Worm (Caenorhabditis elegans) whole organism, mixed stage, embryonic: ENCODE measurements around the gene Y7A5A.7.

ENCODE experiments used
- M03D4.4 ChIP-seq: sonication (generic microtip); optimal IDR thresholded peaks from 2 replicates; lab custom pipeline; 2017; ENCODE audit warnings: mild to moderate bottlenecking, missing genetic modification characterization, missing compliant biosample characterization
- bed-3 ChIP-seq: fragments of 200-800 bp; sonication (Bioruptor generic); optimal IDR thresholded peaks from 3 replicates; lab custom pipeline; 2018; ENCODE audit warnings: mild to moderate bottlenecking, missing genetic modification characterization, moderate library complexity, missing compliant biosample characterization
- blmp-1 ChIP-seq: fragments of 150-350 bp; optimal IDR thresholded peaks from 2 replicates; lab custom pipeline; 2014; ENCODE audit warnings: missing biosample characterization, missing genetic modification characterization
- ceh-43 ChIP-seq: fragments of 200-800 bp; sonication (Bioruptor generic); optimal IDR thresholded peaks from 2 replicates; lab custom pipeline; 2018; ENCODE audit warnings: mild to moderate bottlenecking, missing genetic modification characterization, moderate library complexity, missing compliant biosample characterization
- ceh-83 ChIP-seq: fragments of 200-800 bp; sonication (Bioruptor generic); optimal IDR thresholded peaks from 2 replicates; lab custom pipeline; 2018; ENCODE audit warnings: mild to moderate bottlenecking, missing genetic modification characterization, missing compliant biosample characterization
- cnd-1 ChIP-seq: fragments of 200-800 bp; sonication (Bioruptor generic); optimal IDR thresholded peaks from 2 replicates; lab custom pipeline; 2018; ENCODE audit warnings: mild to moderate bottlenecking, missing genetic modification characterization, missing compliant biosample characterization
- drap-1 ChIP-seq: fragments of 200-800 bp; sonication (Bioruptor generic); optimal IDR thresholded peaks from 3 replicates; lab custom pipeline; 2018; ENCODE audit warnings: mild to moderate bottlenecking, missing genetic modification characterization, missing compliant biosample characterization
- elt-1 ChIP-seq: sonication (generic microtip); optimal IDR thresholded peaks from 2 replicates; lab custom pipeline; 2017; ENCODE audit warnings: missing genetic modification characterization, mild to moderate bottlenecking, missing compliant biosample characterization, antibody characterized with exemption, moderate library complexity, borderline replicate concordance; ENCODE audit not compliant: insufficient read depth
- flh-1 ChIP-seq: fragments of 200-800 bp; sonication (Bioruptor generic); optimal IDR thresholded peaks from 2 replicates; lab custom pipeline; 2018; ENCODE audit warnings: mild to moderate bottlenecking, missing genetic modification characterization, moderate library complexity, missing compliant biosample characterization
- ham-2 ChIP-seq: fragments of 200-800 bp; sonication (Bioruptor generic); optimal IDR thresholded peaks from 2 replicates; lab custom pipeline; 2018; ENCODE audit warnings: mild to moderate bottlenecking, missing genetic modification characterization, missing compliant biosample characterization
- hlh-1 ChIP-seq: fragments of 150-350 bp; optimal IDR thresholded peaks from 2 replicates; lab custom pipeline; 2014; ENCODE audit warnings: missing biosample characterization, missing genetic modification reagents, missing genetic modification characterization
- lin-13 ChIP-seq: fragments of 150-350 bp; optimal IDR thresholded peaks from 2 replicates; lab custom pipeline; 2014; ENCODE audit warnings: missing biosample characterization, missing genetic modification characterization
- lin-32 ChIP-seq: fragments of 200-800 bp; sonication (Bioruptor generic); optimal IDR thresholded peaks from 2 replicates; lab custom pipeline; 2018; ENCODE audit warnings: mild to moderate bottlenecking, missing genetic modification characterization, missing compliant biosample characterization
- lsy-2 ChIP-seq: fragments of 150-350 bp; optimal IDR thresholded peaks from 2 replicates; lab custom pipeline; 2014; ENCODE audit warnings: missing biosample characterization, missing genetic modification characterization
- mab-5 ChIP-seq: fragments of 150-350 bp; optimal IDR thresholded peaks from 2 replicates; lab custom pipeline; 2014; ENCODE audit warnings: missing biosample characterization, missing genetic modification characterization
- mep-1 ChIP-seq: fragments of 150-350 bp; optimal IDR thresholded peaks from 2 replicates; lab custom pipeline; 2017; ENCODE audit warnings: missing biosample characterization, missing genetic modification reagents, missing genetic modification characterization, inconsistent platforms
- mls-2 ChIP-seq: sonication (generic microtip); optimal IDR thresholded peaks from 2 replicates; lab custom pipeline; 2016; ENCODE audit warnings: mild to moderate bottlenecking, missing genetic modification characterization, moderate library complexity, missing compliant biosample characterization
- nhr-12 ChIP-seq: fragments of 150-350 bp; optimal IDR thresholded peaks from 2 replicates; lab custom pipeline; 2014; ENCODE audit warnings: missing biosample characterization, missing genetic modification characterization
- nhr-2 ChIP-seq: fragments of 150-350 bp; optimal IDR thresholded peaks from 2 replicates; lab custom pipeline; 2014; ENCODE audit warnings: missing biosample characterization, missing genetic modification characterization
- nhr-237 ChIP-seq: fragments of 150-350 bp; optimal IDR thresholded peaks from 2 replicates; lab custom pipeline; 2014; ENCODE audit warnings: missing biosample characterization, missing genetic modification characterization
- nhr-28 ChIP-seq: fragments of 150-350 bp; optimal IDR thresholded peaks from 2 replicates; lab custom pipeline; 2014; ENCODE audit warnings: missing biosample characterization, missing genetic modification characterization
- nhr-76 ChIP-seq: sonication (generic microtip); optimal IDR thresholded peaks from 2 replicates; lab custom pipeline; 2017; ENCODE audit warnings: missing biosample characterization, missing genetic modification characterization
- pha-4 ChIP-seq: fragments of 150-350 bp; optimal IDR thresholded peaks from 2 replicates; lab custom pipeline; 2018; ENCODE audit warnings: missing biosample characterization, missing genetic modification reagents, missing genetic modification characterization
- snpc-4 ChIP-seq: fragments of 150-350 bp; optimal IDR thresholded peaks from 2 replicates; lab custom pipeline; 2014; ENCODE audit warnings: missing biosample characterization, missing genetic modification characterization
- sptf-1 ChIP-seq: sonication (generic microtip); optimal IDR thresholded peaks from 2 replicates; lab custom pipeline; 2017; ENCODE audit warnings: mild to moderate bottlenecking, missing genetic modification characterization, moderate library complexity, missing compliant biosample characterization
- tbx-8 ChIP-seq: fragments of 200-800 bp; sonication (Bioruptor generic); optimal IDR thresholded peaks from 2 replicates; lab custom pipeline; 2018; ENCODE audit warnings: mild to moderate bottlenecking, missing genetic modification characterization, moderate library complexity, missing compliant biosample characterization
- unc-120 ChIP-seq: sonication (generic microtip); optimal IDR thresholded peaks from 2 replicates; lab custom pipeline; 2017; ENCODE audit warnings: missing genetic modification characterization, missing compliant biosample characterization; ENCODE audit not compliant: poor library complexity, severe bottlenecking
- unc-39 ChIP-seq: fragments of 150-350 bp; optimal IDR thresholded peaks from 2 replicates; lab custom pipeline; 2014; ENCODE audit warnings: missing biosample characterization, missing genetic modification characterization
- unc-62 ChIP-seq: fragments of 150-350 bp; optimal IDR thresholded peaks from 2 replicates; lab custom pipeline; 2014; ENCODE audit warnings: missing biosample characterization, missing genetic modification reagents, missing genetic modification characterization
- zip-8 ChIP-seq: fragments of 150-350 bp; optimal IDR thresholded peaks from 2 replicates; lab custom pipeline; 2014; ENCODE audit warnings: missing biosample characterization, missing genetic modification characterization

Gene Y7A5A.7

DNA sequence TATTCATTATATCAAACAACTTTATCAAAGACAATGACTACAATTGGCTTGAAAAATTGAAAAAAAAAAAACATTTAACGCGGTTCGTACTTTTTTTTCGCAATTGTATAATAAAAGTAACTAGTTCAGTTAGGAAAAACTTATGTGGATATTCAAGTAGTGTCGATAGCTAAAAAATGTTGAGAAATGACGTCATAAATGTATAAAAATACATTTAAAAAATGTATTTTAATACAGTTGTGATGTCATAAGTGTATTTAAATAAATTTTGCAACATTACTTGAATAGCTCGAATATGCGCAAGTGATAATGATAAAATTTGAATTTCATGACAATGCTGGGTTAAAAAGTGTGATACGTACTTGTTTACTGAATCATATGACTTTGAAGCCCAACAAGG is 27.6 kb upstream of the Y7A5A.7 start:
- TF ChIP-seq nhr-2 (tag; lab: Kevin White, UChicago): no peak
- TF ChIP-seq zip-8 (tag; lab: Kevin White, UChicago): peak; percentile 93

DNA sequence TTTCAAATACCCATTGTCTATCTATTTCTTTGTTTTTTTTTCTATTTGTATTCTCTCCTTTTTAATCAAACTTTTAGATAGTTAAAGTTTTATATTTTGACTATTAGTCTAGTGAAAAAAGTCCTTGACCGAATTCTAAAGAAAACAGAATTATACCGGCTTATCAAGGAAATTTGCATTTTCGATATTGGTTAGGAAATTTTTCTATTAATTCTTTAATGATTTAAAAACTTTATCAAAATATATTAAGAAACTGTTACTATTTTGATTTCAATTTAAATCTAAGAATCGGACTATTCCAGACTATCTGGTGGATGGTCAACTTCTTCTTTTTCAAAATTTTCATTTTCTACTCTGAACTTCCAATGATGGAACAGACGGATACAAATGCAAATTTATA is 24.1 kb upstream of the Y7A5A.7 start, which contains the start of gene Y7A5A.20:
Gene Y7A5A.20 (plus strand): TSS at position 301 of the 400 bp plus-strand sequence.
- TF ChIP-seq nhr-237 (tag; lab: Kevin White, UChicago) (no peak), bed-3 (no peak), unc-120 (no peak), unc-39 (tag; lab: Kevin White, UChicago) (no peak), unc-62 (GFP tag; lab: Kevin White, UChicago) (no peak), sptf-1 (tag; lab: Kevin White, UChicago) (no peak), mls-2 (tag; lab: Kevin White, UChicago) (no peak), lsy-2 (no peak), mep-1 (tag; lab: Kevin White, UChicago) (no peak), lin-32 (GFP tag; lab: Kevin White, UChicago) (no peak), nhr-12 (tag; lab: Kevin White, UChicago) (no peak), zip-8 (tag; lab: Kevin White, UChicago) (no peak), cnd-1 (tag; lab: Kevin White, UChicago) (no peak), snpc-4 (tag; lab: Kevin White, UChicago) (no peak), nhr-76 (no peak), blmp-1 (tag; lab: Kevin White, UChicago) (no peak), nhr-28 (no peak)

DNA sequence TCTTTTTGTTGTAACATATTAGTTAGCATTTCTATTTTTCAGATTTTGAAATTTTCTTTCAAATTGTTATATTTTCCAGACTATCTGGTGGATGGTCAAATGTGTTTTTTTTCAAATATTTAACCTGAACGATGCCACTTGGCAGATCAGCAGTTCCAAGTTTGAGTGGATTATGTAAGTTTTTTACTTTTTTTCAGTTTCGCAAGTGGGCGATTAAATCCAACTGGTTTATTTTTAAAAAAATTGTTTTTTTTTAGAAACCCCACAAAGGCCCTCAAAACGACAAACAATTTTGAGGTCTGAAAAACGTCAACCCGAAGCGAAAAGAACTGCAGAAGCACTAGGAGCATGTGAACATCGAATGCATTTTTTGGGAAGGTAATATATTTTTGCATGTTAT is 22.9 kb upstream of the Y7A5A.7 start, which contains the start of gene Y7A5A.9:
Gene Y7A5A.9 (plus strand): TSS at position 301 of the 400 bp plus-strand sequence.
- TF ChIP-seq zip-8 (tag; lab: Kevin White, UChicago) (no peak), lsy-2 (no peak), unc-39 (tag; lab: Kevin White, UChicago) (no peak), nhr-2 (tag; lab: Kevin White, UChicago) (no peak), drap-1 (no peak), unc-62 (GFP tag; lab: Kevin White, UChicago) (no peak), mab-5 (tag; lab: Kevin White, UChicago) (no peak)

DNA sequence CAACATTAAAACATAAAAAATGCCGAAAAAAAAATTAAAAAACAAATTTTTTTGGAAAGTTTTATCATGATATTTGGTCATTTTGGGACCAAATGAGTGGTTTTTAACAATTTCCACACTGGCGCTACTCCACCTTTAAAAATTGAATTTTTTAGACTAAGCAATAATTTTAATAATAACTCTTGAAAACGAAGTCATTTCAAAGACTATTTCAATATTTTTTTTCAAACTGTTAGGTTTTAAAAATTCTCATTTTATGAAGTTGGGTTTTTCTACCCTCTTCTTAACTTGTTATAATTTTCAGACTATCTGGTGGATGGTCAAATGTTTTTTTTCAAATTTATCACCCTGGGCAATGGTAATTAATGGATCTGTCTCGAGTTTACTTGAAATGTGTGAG is 18.2 kb upstream of the Y7A5A.7 start, which contains the start of gene Y7A5A.8:
Gene Y7A5A.8 (plus strand): TSS at position 301 of the 400 bp plus-strand sequence.
- TF ChIP-seq hlh-1 (no peak), tbx-8 (GFP tag; lab: Kevin White, UChicago) (no peak), unc-39 (tag; lab: Kevin White, UChicago) (no peak), lin-13 (tag; lab: Kevin White, UChicago) (no peak), drap-1 (no peak), nhr-28 (no peak), ham-2 (no peak), ceh-83 (GFP tag; lab: Kevin White, UChicago) (no peak), mep-1 (tag; lab: Kevin White, UChicago) (no peak), bed-3 (no peak), mls-2 (tag; lab: Kevin White, UChicago) (no peak), unc-120 (no peak), M03D4.4 (no peak), pha-4 (tag; lab: Kevin White, UChicago) (no peak)

DNA sequence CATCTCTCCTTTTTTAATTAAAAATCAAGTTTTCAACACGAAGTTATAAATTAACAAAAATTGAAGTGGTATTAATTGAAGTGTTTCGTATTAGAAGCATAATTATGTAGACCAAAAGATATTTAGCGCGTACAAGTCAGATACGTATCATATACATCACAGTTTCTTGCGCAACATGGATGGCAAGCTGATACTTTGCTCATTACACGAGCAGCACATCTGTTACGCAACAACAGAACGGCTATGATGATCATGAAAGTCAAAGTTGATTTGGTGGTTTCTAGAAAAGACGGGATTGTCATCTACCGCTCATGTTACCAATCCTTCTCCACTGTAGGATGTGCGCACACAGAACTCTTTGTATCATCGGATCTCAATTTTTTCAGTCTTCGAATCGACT is 10.6 kb upstream of the Y7A5A.7 start:
- TF ChIP-seq zip-8 (tag; lab: Kevin White, UChicago) (peak; percentile 91), nhr-12 (tag; lab: Kevin White, UChicago) (no peak)

DNA sequence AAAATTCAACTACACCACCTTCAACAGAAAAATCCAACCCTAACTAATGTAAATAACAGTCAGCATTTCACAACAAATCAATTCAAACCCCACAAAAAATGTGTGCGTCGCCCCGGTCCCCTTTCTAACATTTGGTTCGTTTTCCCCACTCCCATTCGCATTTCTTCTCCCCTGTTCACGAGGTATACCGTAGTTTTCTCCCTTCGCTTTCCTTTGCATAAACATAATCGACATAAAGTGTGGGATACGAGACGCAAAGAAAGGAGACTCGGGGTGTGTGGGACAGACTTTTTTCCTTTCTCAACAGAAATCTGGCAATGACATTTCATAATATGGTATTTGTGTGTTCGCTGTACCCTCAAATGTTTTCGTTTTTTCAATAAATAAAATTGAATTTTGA is 7.4 kb upstream of the Y7A5A.7 start:
- TF ChIP-seq elt-1 (tag; lab: Kevin White, UChicago): no peak
- no peak for TF ChIP-seq unc-39 (tag; lab: Kevin White, UChicago)
- no peak for TF ChIP-seq hlh-1
- no peak for TF ChIP-seq bed-3
- TF ChIP-seq ceh-83 (GFP tag; lab: Kevin White, UChicago): no peak

DNA sequence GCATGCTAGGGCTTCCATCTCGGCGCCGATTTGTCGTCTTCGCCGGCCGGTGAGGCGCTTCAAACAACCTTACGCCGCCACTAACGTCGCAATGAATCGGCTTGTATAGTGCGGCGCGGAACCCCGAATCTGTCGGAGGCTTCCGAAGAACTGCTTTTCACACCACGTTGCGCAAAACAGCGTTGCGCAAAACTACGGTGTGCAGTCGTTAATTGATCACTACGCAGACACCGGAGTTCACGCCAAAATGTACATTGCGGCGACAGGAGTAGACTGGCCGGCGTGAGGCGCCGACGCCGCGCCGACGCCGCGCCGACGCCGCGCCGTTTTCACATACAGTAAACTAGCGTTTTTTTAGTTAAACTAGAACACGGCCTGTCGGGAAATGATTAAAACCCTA is 2.1 kb downstream of the Y7A5A.7 start:
- TF ChIP-seq ceh-83 (GFP tag; lab: Kevin White, UChicago) (no peak), ceh-43 (GFP tag; lab: Kevin White, UChicago) (no peak), nhr-76 (no peak), flh-1 (GFP tag; lab: Kevin White, UChicago) (no peak), nhr-28 (no peak), M03D4.4 (no peak), bed-3 (no peak), lin-32 (GFP tag; lab: Kevin White, UChicago) (no peak), unc-120 (no peak), lin-13 (tag; lab: Kevin White, UChicago) (no peak), mab-5 (tag; lab: Kevin White, UChicago) (no peak)
- TF ChIP-seq, all 35 proteins: peak for 0
